Fruit fly (Drosophila melanogaster): Measurements from ENCODE around the gene comm3.
A peak's percentile ranks its signal among the peaks of the same experiment; 100 is the strongest.

Gene comm3

DNA sequence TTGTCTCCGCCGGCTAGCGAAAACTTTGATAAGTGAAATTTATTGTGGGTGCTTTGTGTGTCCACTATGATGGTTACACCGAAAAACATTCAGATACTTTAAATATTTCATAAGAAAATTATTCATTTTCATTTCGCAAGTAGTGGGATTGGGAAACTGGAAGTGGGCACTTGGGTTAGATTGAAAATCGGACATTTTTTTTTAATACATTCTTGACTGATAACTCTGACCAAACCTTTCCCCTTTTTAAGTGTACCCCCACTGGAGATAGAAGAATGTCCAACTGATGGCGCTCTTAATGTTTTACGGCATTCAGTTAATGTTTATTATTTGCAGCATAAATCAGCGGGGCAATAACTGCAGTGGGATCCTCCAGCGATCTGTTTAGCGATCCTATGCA is 30.1 kb upstream of the comm3 start (continued):
- TF ChIP-seq pfk (GFP tag; optimal IDR thresholded peaks at IDR 0.05) (no peak), Dbx (GFP tag; IDR thresholded peaks at IDR 0.05) (no peak)

- TF ChIP-seq Max (GFP tag; optimal IDR thresholded peaks at IDR 0.05) (no peak), caup (GFP tag; optimal IDR thresholded peaks at IDR 0.05; ENCODE audit: severe bottlenecking) (no peak), pb (GFP tag; optimal IDR thresholded peaks at IDR 0.05) (no peak), TFAM (GFP tag; optimal IDR thresholded peaks at IDR 0.05) (no peak), CG2116 (GFP tag; optimal IDR thresholded peaks at IDR 0.05) (no peak), bcd (GFP tag; optimal IDR thresholded peaks at IDR 0.05) (peak; percentile 55), CG5180 (GFP tag; optimal IDR thresholded peaks at IDR 0.05) (peak; percentile 13), CG31388 (GFP tag; optimal IDR thresholded peaks at IDR 0.05) (no peak), NFAT (GFP tag; IDR thresholded peaks at IDR 0.05) (no peak), pan (optimal IDR thresholded peaks at IDR 0.05) (no peak), pan (GFP tag; optimal IDR thresholded peaks at IDR 0.05 in 1 of 2, IDR thresholded peaks at IDR 0.05 in 1 of 2) (peak in 1 of 2 experiments; percentile 12), NK7.1 (GFP tag; optimal IDR thresholded peaks at IDR 0.05) (peak; percentile 5), Mes4 (GFP tag; optimal IDR thresholded peaks at IDR 0.05) (peak; percentile 53), grau (tag; optimal IDR thresholded peaks at IDR 0.05) (peak; percentile 70), CG34376 (GFP tag; optimal IDR thresholded peaks at IDR 0.05) (no peak), phol (tag; optimal IDR thresholded peaks at IDR 0.05) (peak; percentile 90), CG7839 (tag; optimal IDR thresholded peaks at IDR 0.05) (peak; percentile 71), mirr (GFP tag; optimal IDR thresholded peaks at IDR 0.05) (no peak), CG10267 (tag; optimal IDR thresholded peaks at IDR 0.05) (peak; percentile 81), ATbp (GFP tag; optimal IDR thresholded peaks at IDR 0.05) (peak; percentile 50), amos (GFP tag; IDR thresholded peaks at IDR 0.05; ENCODE audit: partially characterized antibody) (no peak), CG31441 (GFP tag; IDR thresholded peaks at IDR 0.05) (peak; percentile 82), gro (GFP tag; optimal IDR thresholded peaks at IDR 0.05) (no peak), CG6175 (GFP tag; IDR thresholded peaks at IDR 0.05) (no peak), Antp (GFP tag; optimal IDR thresholded peaks at IDR 0.05) (peak; percentile 40), CG4707 (GFP tag; optimal IDR thresholded peaks at IDR 0.05) (no peak), sim (GFP tag; IDR thresholded peaks at IDR 0.05) (peak; percentile 59), Oaz (GFP tag; IDR thresholded peaks at IDR 0.05) (no peak), CG8765 (GFP tag; IDR thresholded peaks at IDR 0.05) (peak; percentile 65; the same call in 1 of the 2 replicates), CG18599 (GFP tag; optimal IDR thresholded peaks at IDR 0.05) (no peak), CG12744 (GFP tag; optimal IDR thresholded peaks at IDR 0.05) (peak; percentile 3), Gug (GFP tag; IDR thresholded peaks at IDR 0.05) (no peak), wdn (GFP tag; IDR thresholded peaks at IDR 0.05) (no peak), CG10565 (GFP tag; optimal IDR thresholded peaks at IDR 0.05) (no peak), D19B (GFP tag; optimal IDR thresholded peaks at IDR 0.05) (no peak), Tbp (GFP tag; optimal IDR thresholded peaks at IDR 0.05) (no peak), CG12219 (GFP tag; optimal IDR thresholded peaks at IDR 0.05) (peak; percentile 55), CG3847 (GFP tag; IDR thresholded peaks at IDR 0.05) (no peak), crp (GFP tag; optimal IDR thresholded peaks at IDR 0.05) (no peak), zf30C (GFP tag; optimal IDR thresholded peaks at IDR 0.05) (peak; percentile 84), kah (GFP tag; optimal IDR thresholded peaks at IDR 0.05) (peak; percentile 91), Camta (GFP tag; optimal IDR thresholded peaks at IDR 0.05) (peak; percentile 63), CG8478 (optimal IDR thresholded peaks at IDR 0.05) (no peak), Rfx (GFP tag; IDR thresholded peaks at IDR 0.05) (no peak), fru (optimal IDR thresholded peaks at IDR 0.05) (no peak), tgo (GFP tag; IDR thresholded peaks at IDR 0.05) (no peak; the same call in 2 of the 3 replicates), gfzf (GFP tag; optimal IDR thresholded peaks at IDR 0.05) (no peak), Dll (GFP tag; IDR thresholded peaks at IDR 0.05; ENCODE audit: partially characterized antibody) (no peak)
These were observed 27.5 kb upstream of the comm3 start for dm6 chr3L:15675111-15675510.
